Fruit fly (Drosophila melanogaster): ENCODE measurements around the gene Gr93c.

Gr93c gene

DNA sequence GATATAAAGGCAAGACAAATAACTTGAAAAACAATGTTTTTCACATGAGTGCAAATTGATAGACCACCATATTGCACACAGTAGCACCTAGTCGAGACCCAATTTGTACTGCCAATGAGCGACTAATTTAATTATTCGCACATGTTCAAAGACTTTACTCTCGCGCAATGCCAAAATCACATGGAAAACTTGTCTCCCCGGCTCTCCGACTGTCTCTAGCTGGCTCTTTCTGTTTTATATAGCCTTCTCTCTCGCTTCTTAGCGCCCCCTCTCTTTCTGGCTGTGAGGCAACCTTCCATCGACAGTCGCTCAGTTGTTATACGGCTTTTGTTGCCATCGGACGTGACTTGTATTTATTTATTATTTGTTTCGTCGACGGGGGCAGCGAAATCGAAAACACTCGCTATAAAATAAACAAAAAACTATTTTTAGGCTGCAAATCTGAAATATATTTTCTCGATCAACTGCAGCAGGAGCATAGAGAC lies 30.0 kb upstream of the Gr93c start, which contains the start of gene CG6656:
CG6656 (plus strand) TSS at position 312 of the 485 bp plus-strand sequence.
- TF ChIP-seq run (tag; optimal IDR thresholded peaks at IDR 0.05), result no peak
- TF ChIP-seq CG17912 (GFP tag; optimal IDR thresholded peaks at IDR 0.05), result no peak
- no peak for TF ChIP-seq dysf (GFP tag; IDR thresholded peaks at IDR 0.05)
- TF ChIP-seq knrl (GFP tag; IDR thresholded peaks at IDR 0.05; ENCODE audit: partially characterized antibody), result no peak
- TF ChIP-seq CG11504 (tag; optimal IDR thresholded peaks at IDR 0.05), result no peak
- TF ChIP-seq hbn (GFP tag; IDR thresholded peaks at IDR 0.05; ENCODE audit: partially characterized antibody), result no peak
- no peak for TF ChIP-seq CG8281 (tag; optimal IDR thresholded peaks at IDR 0.05)
- TF ChIP-seq CG5953 (GFP tag; IDR thresholded peaks at IDR 0.05), result peak; percentile 7; the same call in 1 of the 2 replicates
- no peak for TF ChIP-seq CG13424 (tag; optimal IDR thresholded peaks at IDR 0.05)
- no peak for TF ChIP-seq corto (GFP tag; optimal IDR thresholded peaks at IDR 0.05)
- no peak for TF ChIP-seq CG2202 (tag; optimal IDR thresholded peaks at IDR 0.05)
- TF ChIP-seq CG1832 (GFP tag; optimal IDR thresholded peaks at IDR 0.05), result peak; percentile 83
- no peak for TF ChIP-seq inv (GFP tag; IDR thresholded peaks at IDR 0.05; ENCODE audit: partially characterized antibody)
- no peak for TF ChIP-seq CG4404 (GFP tag; IDR thresholded peaks at IDR 0.05)
- TF ChIP-seq fd3F (GFP tag; optimal IDR thresholded peaks at IDR 0.05), result no peak
- no peak for TF ChIP-seq CG12236 (GFP tag; optimal IDR thresholded peaks at IDR 0.05)
- TF ChIP-seq CG17612 (GFP tag; IDR thresholded peaks at IDR 0.05), result no peak
- no peak for TF ChIP-seq wek (GFP tag; optimal IDR thresholded peaks at IDR 0.05)
- no peak for TF ChIP-seq abd-A (tag; optimal IDR thresholded peaks at IDR 0.05)
- TF ChIP-seq wor (GFP tag; IDR thresholded peaks at IDR 0.05), result no peak
- TF ChIP-seq CG14014 (GFP tag; IDR thresholded peaks at IDR 0.05), result no peak
- no peak for TF ChIP-seq amos (GFP tag; IDR thresholded peaks at IDR 0.05; ENCODE audit: partially characterized antibody)
- no peak for TF ChIP-seq Dip2 (GFP tag; IDR thresholded peaks at IDR 0.05)
- TF ChIP-seq vnd (GFP tag; IDR thresholded peaks at IDR 0.05; ENCODE audit: partially characterized antibody), result no peak
- no peak for TF ChIP-seq CG32772 (GFP tag; IDR thresholded peaks at IDR 0.05)
- TF ChIP-seq scrt (GFP tag; optimal IDR thresholded peaks at IDR 0.05), result no peak
- no peak for TF ChIP-seq org-1 (GFP tag; optimal IDR thresholded peaks at IDR 0.05)
- TF ChIP-seq CG6272 (GFP tag; IDR thresholded peaks at IDR 0.05), result no peak
- TF ChIP-seq CG1647 (GFP tag; optimal IDR thresholded peaks at IDR 0.05), result no peak
- no peak for TF ChIP-seq CG7556 (GFP tag; optimal IDR thresholded peaks at IDR 0.05)
- TF ChIP-seq CG7786 (GFP tag; optimal IDR thresholded peaks at IDR 0.05), result no peak
- TF ChIP-seq az2 (GFP tag; optimal IDR thresholded peaks at IDR 0.05), result no peak
- no peak for TF ChIP-seq dmrt11E (tag; optimal IDR thresholded peaks at IDR 0.05)
- TF ChIP-seq CG30020 (tag; optimal IDR thresholded peaks at IDR 0.05), result no peak
- TF ChIP-seq CG9609 (GFP tag; optimal IDR thresholded peaks at IDR 0.05), result no peak
- TF ChIP-seq Scr (GFP tag; IDR thresholded peaks at IDR 0.05; ENCODE audit: partially characterized antibody), result peak; percentile 42; the same call in 1 of the 2 replicates
- TF ChIP-seq CG31388 (GFP tag; optimal IDR thresholded peaks at IDR 0.05), result no peak
- TF ChIP-seq grau (tag; optimal IDR thresholded peaks at IDR 0.05), result no peak
- TF ChIP-seq pfk (GFP tag; optimal IDR thresholded peaks at IDR 0.05), result no peak
- no peak for TF ChIP-seq CG8290 (GFP tag; optimal IDR thresholded peaks at IDR 0.05)
- peak in 1 of 2 experiments; percentile 46 for TF ChIP-seq CG8290 (tag; optimal IDR thresholded peaks at IDR 0.05)
- no peak for TF ChIP-seq CG11723 (GFP tag; optimal IDR thresholded peaks at IDR 0.05)
- TF ChIP-seq CG9932 (GFP tag; IDR thresholded peaks at IDR 0.05), result 0 out of 2 replicates have a peak, but pooled peaks have one; percentile 19
- TF ChIP-seq H15 (GFP tag; IDR thresholded peaks at IDR 0.05), result no peak
- TF ChIP-seq prd (optimal IDR thresholded peaks at IDR 0.05), result no peak
- no peak; the same call in 2 of the 3 replicates for TF ChIP-seq prd (GFP tag; IDR thresholded peaks at IDR 0.05)
- TF ChIP-seq CG11093 (GFP tag; IDR thresholded peaks at IDR 0.05), result no peak
- no peak for TF ChIP-seq Neu2 (GFP tag; optimal IDR thresholded peaks at IDR 0.05; ENCODE audit: borderline replicate concordance)
- 0 out of 2 replicates have a peak, but pooled peaks have one; percentile 17 for TF ChIP-seq sob (GFP tag; IDR thresholded peaks at IDR 0.05)
- no peak for TF ChIP-seq CG11456 (GFP tag; IDR thresholded peaks at IDR 0.05)
- no peak for TF ChIP-seq gfzf (GFP tag; optimal IDR thresholded peaks at IDR 0.05)

All from whole organism, embryonic.